Fruit fly (Drosophila melanogaster) whole organism, larva: ENCODE measurements around the gene ppk22.
A peak's percentile ranks its signal among the peaks of the same experiment; 100 is the strongest.

Experiments used
- noc ChIP-seq: fragments of 200-800 bp; sonication (Bioruptor generic); optimal IDR thresholded peaks from 3 replicates; lab custom pipeline; 2019; ENCODE audit warnings: missing biosample characterization, mild to moderate bottlenecking, missing genetic modification characterization, moderate library complexity

The ppk22 gene

dm6 chr3R:24809576-24810279 is 49.9 kb downstream of the ppk22 start:
- peak; percentile 70 for TF ChIP-seq noc (tag; lab: Kevin White, UChicago)
